Fruit fly (Drosophila melanogaster) whole organism, wandering third instar larva: ENCODE data around the gene Nt5b.
A peak's percentile ranks its signal among the peaks of the same experiment; 100 is the strongest.

Source experiments
- Abd-B ChIP-seq: fragments of >200 bp; optimal IDR thresholded peaks from 2 replicates; lab custom pipeline; 2017; ENCODE audit warnings: missing biosample characterization, missing genetic modification characterization
- CG32264 ChIP-seq: fragments of 200-800 bp; sonication (Bioruptor generic); optimal IDR thresholded peaks from 2 replicates; lab custom pipeline; 2016; ENCODE audit warnings: missing biosample characterization, missing genetic modification characterization
- CG9705 ChIP-seq: fragments of 200-800 bp; sonication (Bioruptor generic); optimal IDR thresholded peaks from 2 replicates; lab custom pipeline; 2018; ENCODE audit warnings: missing biosample characterization, mild to moderate bottlenecking, missing genetic modification characterization
- CrebA ChIP-seq: fragments of 200-800 bp; sonication (Bioruptor generic); optimal IDR thresholded peaks from 2 replicates; lab custom pipeline; 2016; ENCODE audit warnings: missing biosample characterization, mild to moderate bottlenecking, missing genetic modification characterization, borderline replicate concordance
- Dif ChIP-seq: fragments of 200-275, 200-300 bp; sonication (Bioruptor generic); optimal IDR thresholded peaks from 2 replicates; lab custom pipeline; 2018; ENCODE audit warnings: missing biosample characterization, missing genetic modification characterization; ENCODE audit not compliant: partially characterized antibody
- GATAd ChIP-seq: sonication (Bioruptor generic); optimal IDR thresholded peaks from 2 replicates; lab custom pipeline; 2016; ENCODE audit warnings: missing biosample characterization, missing genetic modification characterization
- HLH106 ChIP-seq: fragments of 200-800 bp; optimal IDR thresholded peaks from 3 replicates; lab custom pipeline; 2019; ENCODE audit warnings: missing biosample characterization, mild to moderate bottlenecking, missing genetic modification characterization, moderate library complexity
- Hnf4 ChIP-seq: fragments of 200-800 bp; sonication (Bioruptor generic); optimal IDR thresholded peaks from 2 replicates; lab custom pipeline; 2016; ENCODE audit warnings: missing biosample characterization, mild to moderate bottlenecking, missing genetic modification characterization
- Hr78 ChIP-seq: fragments of >200 bp; optimal IDR thresholded peaks from 2 replicates; lab custom pipeline; 2017; ENCODE audit warnings: missing biosample characterization, missing genetic modification characterization
- Hr83 ChIP-seq: fragments of 200-300 bp; sonication (Bioruptor generic); optimal IDR thresholded peaks from 2 replicates; lab custom pipeline; 2016; ENCODE audit warnings: missing biosample characterization, mild to moderate bottlenecking, missing genetic modification characterization, moderate library complexity; ENCODE audit not compliant: poor library complexity, severe bottlenecking
- Mio ChIP-seq: sonication (Bioruptor generic); optimal IDR thresholded peaks from 2 replicates; lab custom pipeline; 2016; ENCODE audit warnings: missing biosample characterization, missing genetic modification characterization
- N ChIP-seq: fragments of >200 bp; optimal IDR thresholded peaks from 2 replicates; lab custom pipeline; 2018; ENCODE audit warnings: missing biosample characterization, missing external identifiers, missing genetic modification characterization
- OdsH ChIP-seq: fragments of 200-800 bp; sonication (Bioruptor generic); optimal IDR thresholded peaks from 2 replicates; lab custom pipeline; 2016; ENCODE audit warnings: missing biosample characterization, mild to moderate bottlenecking, missing genetic modification characterization
- Rel ChIP-seq, 2 experiments: fragments of 200-800 bp; sonication (Bioruptor generic) in 1 of 2; optimal IDR thresholded peaks; 2 replicates in 1 of 2; 3 replicates in 1 of 2; lab custom pipeline; 2016 to 2019; ENCODE audit warnings: mild to moderate bottlenecking in 2 of 2, missing biosample characterization in 2 of 2, missing genetic modification characterization in 2 of 2, moderate library complexity in 1 of 2
- Sp1 ChIP-seq: fragments of 200-800 bp; sonication (Bioruptor generic); optimal IDR thresholded peaks from 3 replicates; lab custom pipeline; 2019; ENCODE audit warnings: missing biosample characterization, mild to moderate bottlenecking, missing genetic modification characterization, moderate library complexity
- Vsx2 ChIP-seq: fragments of 200-300, 225-300 bp; sonication (Bioruptor generic); optimal IDR thresholded peaks from 2 replicates; lab custom pipeline; 2018; ENCODE audit warnings: missing biosample characterization, missing genetic modification characterization; ENCODE audit not compliant: partially characterized antibody
- br ChIP-seq: fragments of 200-800 bp; sonication (Bioruptor generic); optimal IDR thresholded peaks from 2 replicates; lab custom pipeline; 2016; ENCODE audit warnings: missing biosample characterization, missing genetic modification characterization
- brk ChIP-seq: fragments of 200-800 bp; sonication (Bioruptor generic); optimal IDR thresholded peaks from 2 replicates; lab custom pipeline; 2016; ENCODE audit warnings: missing biosample characterization, mild to moderate bottlenecking, missing genetic modification characterization
- dl ChIP-seq, 2 experiments: fragments of 175-275, 200-275 bp in 1 of 2; fragments of 200-275 bp in 1 of 2; sonication (Bioruptor generic); optimal IDR thresholded peaks; lab custom pipeline; 2018; ENCODE audit warnings: mild to moderate bottlenecking in 2 of 2, missing biosample characterization in 2 of 2, missing genetic modification characterization in 2 of 2, moderate library complexity in 2 of 2; ENCODE audit not compliant: partially characterized antibody in 2 of 2, insufficient read depth in 1 of 2
- dmrt93B ChIP-seq: fragments of 200-800 bp; sonication (Bioruptor generic); optimal IDR thresholded peaks from 2 replicates; lab custom pipeline; 2018; ENCODE audit warnings: missing biosample characterization, mild to moderate bottlenecking, missing genetic modification characterization
- dsf ChIP-seq: sonication (Bioruptor generic); optimal IDR thresholded peaks from 2 replicates; lab custom pipeline; 2016; ENCODE audit warnings: missing biosample characterization, missing genetic modification characterization, borderline replicate concordance
- ey ChIP-seq: fragments of 200-800 bp; sonication (Bioruptor generic); optimal IDR thresholded peaks from 2 replicates; lab custom pipeline; 2016; ENCODE audit warnings: missing biosample characterization, missing genetic modification characterization
- foxo ChIP-seq, 2 experiments: fragments of 200-800 bp; sonication (Bioruptor generic); optimal IDR thresholded peaks; 2 replicates in 1 of 2; 3 replicates in 1 of 2; lab custom pipeline; 2016 to 2017; ENCODE audit warnings: missing biosample characterization in 2 of 2, missing genetic modification characterization in 2 of 2
- fru ChIP-seq: fragments of 200-800 bp; sonication (Bioruptor generic); optimal IDR thresholded peaks from 3 replicates; lab custom pipeline; 2016; ENCODE audit warnings: missing biosample characterization, mild to moderate bottlenecking, missing genetic modification characterization
- h ChIP-seq: fragments of 200-800 bp; sonication (Bioruptor generic); optimal IDR thresholded peaks from 3 replicates; lab custom pipeline; 2016; ENCODE audit warnings: missing biosample characterization, mild to moderate bottlenecking, missing genetic modification characterization
- jim ChIP-seq: fragments of 175-275, 200-325 bp; sonication (Bioruptor generic); optimal IDR thresholded peaks from 2 replicates; lab custom pipeline; 2016; ENCODE audit warnings: missing biosample characterization, mild to moderate bottlenecking, missing genetic modification characterization
- lola ChIP-seq: fragments of >200 bp; optimal IDR thresholded peaks from 2 replicates; lab custom pipeline; 2017; ENCODE audit warnings: missing biosample characterization, missing genetic modification characterization
- pan ChIP-seq: fragments of >200 bp; optimal IDR thresholded peaks from 2 replicates; lab custom pipeline; 2017
- psq ChIP-seq: fragments of 200-800 bp; sonication (Bioruptor generic); optimal IDR thresholded peaks from 3 replicates; lab custom pipeline; 2017; ENCODE audit warnings: missing biosample characterization, mild to moderate bottlenecking, missing genetic modification characterization, moderate library complexity
- rgr ChIP-seq: fragments of 200-800 bp; sonication (Bioruptor generic); optimal IDR thresholded peaks from 3 replicates; lab custom pipeline; 2016; ENCODE audit warnings: missing biosample characterization, mild to moderate bottlenecking, missing genetic modification characterization
- sage ChIP-seq: fragments of 200-800 bp; sonication (Bioruptor generic); optimal IDR thresholded peaks from 2 replicates; lab custom pipeline; 2016; ENCODE audit warnings: missing biosample characterization, mild to moderate bottlenecking, missing genetic modification characterization
- sv ChIP-seq: fragments of 200-800 bp; sonication (Bioruptor generic); optimal IDR thresholded peaks from 3 replicates; lab custom pipeline; 2016; ENCODE audit warnings: missing biosample characterization, missing genetic modification characterization
- usp ChIP-seq: fragments of >200 bp; optimal IDR thresholded peaks from 2 replicates; lab custom pipeline; 2017; ENCODE audit warnings: missing biosample characterization, missing genetic modification characterization
- woc ChIP-seq: sonication (Bioruptor generic); optimal IDR thresholded peaks from 2 replicates; lab custom pipeline; 2016; ENCODE audit warnings: missing biosample characterization, mild to moderate bottlenecking, missing genetic modification characterization

Nt5b gene

DNA sequence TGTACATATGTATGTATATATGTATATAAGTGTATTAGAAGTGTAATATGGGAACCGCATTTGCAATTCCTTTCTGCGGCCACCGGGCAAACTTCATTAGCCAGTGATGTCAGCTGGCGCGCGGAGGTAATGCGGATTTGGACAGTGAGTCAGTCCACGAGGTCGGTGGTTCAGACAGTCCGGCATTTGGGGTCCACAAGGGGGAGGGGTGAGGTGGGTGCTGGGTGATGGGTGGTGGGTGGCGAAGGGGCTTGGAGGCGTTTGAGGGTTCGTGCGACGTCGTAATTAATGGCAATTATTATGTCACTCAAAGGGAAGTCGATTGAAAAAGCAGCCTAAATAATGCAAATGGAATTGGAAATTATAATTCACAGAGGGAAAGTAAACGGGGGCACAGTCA lies 40.2 kb downstream of the Nt5b start:
- TF ChIP-seq foxo (GFP tag; optimal IDR thresholded peaks at IDR 0.05; lab: Kevin White, UChicago): no peak
- TF ChIP-seq CrebA (GFP tag; lab: Kevin White, UChicago): no peak
- no peak for TF ChIP-seq CG32264 (GFP tag; lab: Kevin White, UChicago)
- TF ChIP-seq HLH106 (tag; lab: Kevin White, UChicago): no peak
- TF ChIP-seq jim (GFP tag; lab: Kevin White, UChicago): no peak
- no peak for TF ChIP-seq Sp1 (GFP tag; lab: Kevin White, UChicago)
- no peak for TF ChIP-seq Hr83
- no peak for TF ChIP-seq dl (GFP tag; optimal IDR thresholded peaks at IDR 0.05; lab: Kevin White, UChicago; ENCODE audit: insufficient read depth in 1 of 2, partially characterized antibody in 2 of 2)
- TF ChIP-seq Mio (GFP tag; lab: Kevin White, UChicago): no peak
- TF ChIP-seq Hnf4 (GFP tag; lab: Kevin White, UChicago): no peak
- no peak for TF ChIP-seq ey (GFP tag; lab: Kevin White, UChicago)
- no peak for TF ChIP-seq dsf (GFP tag; lab: Kevin White, UChicago)
- TF ChIP-seq OdsH (GFP tag; lab: Kevin White, UChicago): no peak
- no peak for TF ChIP-seq CG9705 (GFP tag; lab: Kevin White, UChicago)
- no peak for TF ChIP-seq GATAd
- TF ChIP-seq sv (GFP tag; lab: Kevin White, UChicago): no peak
- no peak for TF ChIP-seq h
- no peak for TF ChIP-seq dmrt93B (GFP tag; lab: Kevin White, UChicago)
- no peak for TF ChIP-seq Hr78 (GFP tag; lab: Kevin White, UChicago)

DNA sequence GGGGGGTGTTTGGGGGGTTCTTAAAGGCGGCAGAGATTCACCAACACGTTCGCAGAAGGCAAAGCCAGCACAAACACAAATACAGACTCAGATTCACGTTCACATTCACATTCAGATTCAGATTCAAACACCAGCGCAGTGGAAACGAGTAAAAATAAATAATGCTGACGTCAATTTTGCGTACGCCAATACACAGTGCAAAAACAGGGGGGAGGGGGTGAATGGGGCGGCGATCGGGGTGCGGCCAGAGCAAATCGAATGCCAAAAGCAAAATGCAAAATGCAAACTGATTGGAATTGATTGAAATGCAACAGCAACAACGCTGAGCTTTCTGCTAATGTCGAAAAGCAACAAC lies 41.3 kb downstream of the Nt5b start:
- TF ChIP-seq fru (GFP tag; lab: Kevin White, UChicago) (no peak), Rel (GFP tag; optimal IDR thresholded peaks at IDR 0.05; lab: Kevin White, UChicago) (no peak), Rel (tag; optimal IDR thresholded peaks at IDR 0.05; lab: Kevin White, UChicago) (peak; percentile 18)

DNA sequence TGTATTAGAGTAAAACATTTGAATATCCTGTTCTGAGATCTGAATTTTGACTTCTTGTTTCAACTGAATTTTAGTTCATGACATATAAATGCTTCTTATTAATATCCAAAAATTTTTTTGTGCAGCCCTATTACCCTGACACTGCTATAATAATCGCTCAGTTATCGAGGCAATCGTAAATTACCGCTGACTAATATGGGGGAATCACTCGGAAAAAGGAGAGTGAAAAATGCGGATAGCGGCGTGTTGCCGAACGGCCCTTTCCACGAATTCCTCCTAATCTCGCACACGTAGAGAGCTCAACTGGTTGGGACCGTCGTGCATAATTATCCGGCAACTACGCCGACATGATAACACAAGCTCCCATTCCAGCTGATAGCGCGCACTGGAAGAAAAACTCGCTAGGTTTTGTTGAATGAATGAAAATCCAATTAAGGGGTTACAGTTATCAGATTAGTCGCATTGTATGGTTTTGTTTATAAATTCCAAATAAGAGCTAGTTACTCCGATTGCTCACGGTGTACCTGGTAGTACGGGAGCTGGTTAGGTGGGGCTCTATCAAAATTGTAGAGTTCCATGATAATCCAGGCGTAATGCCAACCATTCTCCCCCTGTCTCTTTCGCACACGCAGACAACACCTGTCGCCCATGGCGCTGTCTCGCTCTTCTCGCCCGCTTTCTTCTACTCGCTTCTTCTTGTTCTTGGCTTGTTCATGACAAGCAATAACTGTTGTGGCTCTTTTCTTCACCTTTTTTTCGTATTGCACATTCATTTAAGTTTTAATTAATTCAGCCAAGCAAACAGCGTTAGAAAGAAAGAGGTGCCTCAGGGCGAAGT lies 41.9 kb downstream of the Nt5b start:
- no peak for TF ChIP-seq pan (lab: Kevin White, UChicago)
- TF ChIP-seq Sp1 (GFP tag; lab: Kevin White, UChicago): peak; percentile 62
- peak; percentile 82 for TF ChIP-seq br (GFP tag; lab: Kevin White, UChicago)
- no peak for TF ChIP-seq sage (GFP tag; lab: Kevin White, UChicago)
- TF ChIP-seq sv (GFP tag; lab: Kevin White, UChicago): peak; percentile 25
- TF ChIP-seq psq: peak; percentile 66
- TF ChIP-seq CG32264 (GFP tag; lab: Kevin White, UChicago): peak; percentile 28
- TF ChIP-seq dsf (GFP tag; lab: Kevin White, UChicago): no peak
- peak; percentile 44 for TF ChIP-seq brk (GFP tag; lab: Kevin White, UChicago)
- peak; percentile 73 for TF ChIP-seq Hnf4 (GFP tag; lab: Kevin White, UChicago)
- TF ChIP-seq HLH106 (tag; lab: Kevin White, UChicago): peak; percentile 57
- TF ChIP-seq lola: no peak
- TF ChIP-seq dmrt93B (GFP tag; lab: Kevin White, UChicago): no peak
- peak; percentile 84 for TF ChIP-seq ey (GFP tag; lab: Kevin White, UChicago)
- peak in 1 of 2 experiments; percentile 76 for TF ChIP-seq foxo (GFP tag; optimal IDR thresholded peaks at IDR 0.05; lab: Kevin White, UChicago)
- peak; percentile 16 for TF ChIP-seq CrebA (GFP tag; lab: Kevin White, UChicago)
- TF ChIP-seq Dif (GFP tag; lab: Kevin White, UChicago): no peak
- TF ChIP-seq fru (GFP tag; lab: Kevin White, UChicago): peak; percentile 72
- TF ChIP-seq Rel (GFP tag; optimal IDR thresholded peaks at IDR 0.05; lab: Kevin White, UChicago): peak; percentile 21
- TF ChIP-seq Rel (tag; optimal IDR thresholded peaks at IDR 0.05; lab: Kevin White, UChicago): peak; percentile 96
- TF ChIP-seq N (GFP tag; lab: Kevin White, UChicago): no peak
- no peak for TF ChIP-seq Hr78 (GFP tag; lab: Kevin White, UChicago)
- peak; percentile 88 for TF ChIP-seq h
- no peak for TF ChIP-seq CG9705 (GFP tag; lab: Kevin White, UChicago)
- peak; percentile 81 for TF ChIP-seq rgr (GFP tag; lab: Kevin White, UChicago)
- TF ChIP-seq Mio (GFP tag; lab: Kevin White, UChicago): peak; percentile 5
- no peak for TF ChIP-seq dl (GFP tag; optimal IDR thresholded peaks at IDR 0.05; lab: Kevin White, UChicago; ENCODE audit: insufficient read depth in 1 of 2, partially characterized antibody in 2 of 2)
- TF ChIP-seq Vsx2 (GFP tag; lab: Kevin White, UChicago): no peak
- no peak for TF ChIP-seq usp (GFP tag; lab: Kevin White, UChicago)
- peak; percentile 44 for TF ChIP-seq woc (GFP tag; lab: Kevin White, UChicago)
- peak; percentile 78 for TF ChIP-seq OdsH (GFP tag; lab: Kevin White, UChicago)
- TF ChIP-seq GATAd: no peak
- no peak for TF ChIP-seq Abd-B (GFP tag; lab: Kevin White, UChicago)
